Worm (Caenorhabditis elegans): ENCODE data around the gene M01D1.12.

ce11 chrII:991300-991699, 35.5 kb upstream of the M01D1.12 start, which contains the start of gene fbxc-42:
- TF ChIP-seq tbx-37 (GFP tag; conservative IDR thresholded peaks at IDR 0.05) (no peak), F13C5.2 (tag; optimal IDR thresholded peaks at IDR 0.05) (no peak), aly-1 (tag; optimal IDR thresholded peaks at IDR 0.05) (no peak), hmbx-1 (tag; optimal IDR thresholded peaks at IDR 0.05) (no peak), ama-1 (optimal IDR thresholded peaks at IDR 0.05) (no peak), sea-1 (GFP tag; conservative IDR thresholded peaks at IDR 0.05) (no peak), ceh-13 (GFP tag; optimal IDR thresholded peaks at IDR 0.05) (no peak)

Data from whole organism, early embryonic.